Fruit fly (Drosophila melanogaster): ENCODE measurements around the gene Ipk2.

Ipk2 gene

DNA sequence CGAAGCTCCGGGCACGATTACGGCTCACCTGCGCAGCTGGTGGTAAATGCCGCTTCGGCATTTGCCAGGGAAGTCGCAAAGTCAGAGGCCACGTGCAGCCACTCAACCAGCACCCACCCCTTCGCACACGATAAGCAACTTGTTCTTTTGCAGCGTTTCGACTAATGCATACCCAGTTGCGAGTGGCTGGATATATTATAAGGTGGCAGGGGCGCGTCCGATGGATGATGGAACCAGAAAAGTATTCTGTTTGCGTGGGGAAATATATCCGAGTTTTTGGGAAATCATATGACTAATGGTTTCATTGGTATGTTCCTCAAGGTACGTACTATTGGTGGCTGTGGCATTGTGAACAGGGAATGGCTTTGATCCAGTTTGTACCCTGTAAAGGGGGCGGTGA, 24.4 kb downstream of the Ipk2 start (continued):
- peak; percentile 61; the same call in 1 of the 2 replicates for TF ChIP-seq nerfin-2 (GFP tag; IDR thresholded peaks at IDR 0.05; ENCODE audit: partially characterized antibody)
- no peak for TF ChIP-seq emc (GFP tag; optimal IDR thresholded peaks at IDR 0.05)
- TF ChIP-seq Opbp (GFP tag; IDR thresholded peaks at IDR 0.05; ENCODE audit: partially characterized antibody) = peak; percentile 55; the same call in 1 of the 3 replicates
- no peak for TF ChIP-seq CG5180 (GFP tag; optimal IDR thresholded peaks at IDR 0.05)
- peak; percentile 75 for TF ChIP-seq row (GFP tag; IDR thresholded peaks at IDR 0.05)
- TF ChIP-seq Trl (optimal IDR thresholded peaks at IDR 0.05) = no peak
- TF ChIP-seq Trl (GFP tag; optimal IDR thresholded peaks at IDR 0.05) = no peak
- TF ChIP-seq btn (GFP tag; optimal IDR thresholded peaks at IDR 0.05) = no peak
- peak; percentile 74 for TF ChIP-seq CG6791 (GFP tag; IDR thresholded peaks at IDR 0.05; ENCODE audit: partially characterized antibody)
- no peak for TF ChIP-seq CG43689 (GFP tag; IDR thresholded peaks at IDR 0.05)
- TF ChIP-seq CG11504 (tag; optimal IDR thresholded peaks at IDR 0.05) = no peak
- TF ChIP-seq CG15479 (GFP tag; optimal IDR thresholded peaks at IDR 0.05) = no peak
- TF ChIP-seq dimm (GFP tag; IDR thresholded peaks at IDR 0.05) = no peak
- TF ChIP-seq trem (tag; optimal IDR thresholded peaks at IDR 0.05) = no peak
- TF ChIP-seq CG7745 (tag; optimal IDR thresholded peaks at IDR 0.05) = no peak
- TF ChIP-seq zen (tag; optimal IDR thresholded peaks at IDR 0.05) = no peak
- TF ChIP-seq Hmx (GFP tag; optimal IDR thresholded peaks at IDR 0.05) = no peak
- no peak for TF ChIP-seq CG1647 (GFP tag; optimal IDR thresholded peaks at IDR 0.05)
- TF ChIP-seq Med (GFP tag) = peak; percentile 50
- 0 out of 2 replicates have a peak, but pooled peaks have one; percentile 41 for TF ChIP-seq sna (GFP tag; IDR thresholded peaks at IDR 0.05; ENCODE audit: partially characterized antibody)
- no peak for TF ChIP-seq CG3407 (GFP tag; optimal IDR thresholded peaks at IDR 0.05)
- TF ChIP-seq gcm (GFP tag; optimal IDR thresholded peaks at IDR 0.05) = no peak
- peak; percentile 3 for TF ChIP-seq sens (GFP tag)
- TF ChIP-seq HLH4C (GFP tag; IDR thresholded peaks at IDR 0.05; ENCODE audit: partially characterized antibody) = peak; percentile 76
- no peak for TF ChIP-seq chm (GFP tag; IDR thresholded peaks at IDR 0.05)
- TF ChIP-seq fu2 (GFP tag; optimal IDR thresholded peaks at IDR 0.05) = no peak
- TF ChIP-seq Ets65A (GFP tag) = no peak
- TF ChIP-seq CG11247 (GFP tag; IDR thresholded peaks at IDR 0.05) = 0 out of 2 replicates have a peak, but pooled peaks have one; percentile 8
- TF ChIP-seq Hey (tag; optimal IDR thresholded peaks at IDR 0.05) = peak; percentile 90
- no peak for TF ChIP-seq klu (GFP tag; IDR thresholded peaks at IDR 0.05)
- TF ChIP-seq CG17829 (tag; optimal IDR thresholded peaks at IDR 0.05) = no peak
- peak; percentile 77 for TF ChIP-seq CG7963 (GFP tag; IDR thresholded peaks at IDR 0.05; ENCODE audit: partially characterized antibody)
- 0 out of 3 replicates have a peak, but pooled peaks have one; percentile 12 for TF ChIP-seq H15 (GFP tag; IDR thresholded peaks at IDR 0.05)
- TF ChIP-seq CG18262 (tag; optimal IDR thresholded peaks at IDR 0.05) = no peak
- TF ChIP-seq ase (GFP tag; IDR thresholded peaks at IDR 0.05) = no peak
- no peak for TF ChIP-seq wor (GFP tag; IDR thresholded peaks at IDR 0.05)
- TF ChIP-seq tna (GFP tag; IDR thresholded peaks at IDR 0.05; ENCODE audit: partially characterized antibody) = peak; percentile 46; the same call in 1 of the 2 replicates
- no peak for TF ChIP-seq cad (GFP tag; optimal IDR thresholded peaks at IDR 0.05)
- TF ChIP-seq chinmo (GFP tag; IDR thresholded peaks at IDR 0.05; ENCODE audit: partially characterized antibody) = no peak
- no peak for TF ChIP-seq CG30403 (GFP tag; optimal IDR thresholded peaks at IDR 0.05)
- TF ChIP-seq nmo (GFP tag; optimal IDR thresholded peaks at IDR 0.05) = no peak
- peak; percentile 36; the same call in 1 of the 2 replicates for TF ChIP-seq inv (GFP tag; IDR thresholded peaks at IDR 0.05; ENCODE audit: partially characterized antibody)
- no peak for TF ChIP-seq otp (GFP tag; IDR thresholded peaks at IDR 0.05)
- no peak for TF ChIP-seq CG4404 (GFP tag; IDR thresholded peaks at IDR 0.05)
- TF ChIP-seq NfI (GFP tag; optimal IDR thresholded peaks at IDR 0.05) = no peak
- peak; percentile 48; the same call in 1 of the 2 replicates for TF ChIP-seq ato (GFP tag; IDR thresholded peaks at IDR 0.05; ENCODE audit: partially characterized antibody)
- no peak for TF ChIP-seq Dek (tag; optimal IDR thresholded peaks at IDR 0.05)
- TF ChIP-seq pan (optimal IDR thresholded peaks at IDR 0.05) = no peak
- TF ChIP-seq pan (GFP tag; optimal IDR thresholded peaks at IDR 0.05 in 1 of 2, IDR thresholded peaks at IDR 0.05 in 1 of 2) = peak in 1 of 2 experiments; percentile 17
- no peak for TF ChIP-seq tx (GFP tag; optimal IDR thresholded peaks at IDR 0.05)
- TF ChIP-seq lola (GFP tag; optimal IDR thresholded peaks at IDR 0.05) = no peak

All from whole organism, embryonic.